Worm (Caenorhabditis elegans) whole organism, early embryonic: Measurements from ENCODE around the gene mth-1.

Experiments used
- F13C5.2 ChIP-seq: sonication (generic microtip); optimal IDR thresholded peaks from 2 replicates; lab custom pipeline; 2017; ENCODE audit warnings: mild to moderate bottlenecking, missing genetic modification characterization, inconsistent platforms, missing compliant biosample characterization
- ama-1 ChIP-seq: fragments of 150-350 bp; optimal IDR thresholded peaks from 2 replicates; lab custom pipeline; 2014

ce11 chrII:4146039-4146438 lies 57.5 kb downstream of the mth-1 start, which contains the start of gene F56D3.1:
- TF ChIP-seq F13C5.2 (no peak), ama-1 (lab: Kevin White, UChicago) (no peak)
